Fruit fly (Drosophila melanogaster) whole organism, prepupa: ENCODE measurements around the gene CG5039.

Experiments
- Blimp-1 ChIP-seq: fragments of 200-800 bp; sonication (Bioruptor generic); optimal IDR thresholded peaks from 3 replicates; lab custom pipeline; 2017; ENCODE audit warnings: missing biosample characterization, missing genetic modification characterization, mild to moderate bottlenecking, moderate library complexity, missing genetic modification reagents
- CG10631 ChIP-seq: fragments of 200-800 bp; sonication (Bioruptor generic); optimal IDR thresholded peaks from 2 replicates; lab custom pipeline; 2016; ENCODE audit warnings: missing biosample characterization, missing genetic modification characterization
- CG10669 ChIP-seq: fragments of 200-800 bp; sonication (Bioruptor generic); optimal IDR thresholded peaks from 3 replicates; lab custom pipeline; 2018; ENCODE audit warnings: missing biosample characterization, mild to moderate bottlenecking, missing genetic modification characterization, moderate library complexity
- CG11294 ChIP-seq: fragments of 200-800 bp; sonication (Bioruptor generic); IDR thresholded peaks from 2 replicates; pipeline ENCODE4 v1.3.6; 2022; ENCODE audit warnings: missing biosample characterization, missing genetic modification characterization
- CG11762 ChIP-seq: fragments of 200-800 bp; sonication (Bioruptor generic); optimal IDR thresholded peaks from 3 replicates; lab custom pipeline; 2016; ENCODE audit warnings: missing biosample characterization, missing genetic modification characterization; ENCODE audit not compliant: insufficient read depth
- CG11902 ChIP-seq: fragments of 200-800 bp; sonication (Bioruptor generic); optimal IDR thresholded peaks from 3 replicates; lab custom pipeline; 2016; ENCODE audit warnings: missing biosample characterization, missing genetic modification characterization
- CG1621 ChIP-seq: fragments of 200-800 bp; sonication (Bioruptor generic); optimal IDR thresholded peaks from 3 replicates; lab custom pipeline; 2018; ENCODE audit warnings: missing biosample characterization, mild to moderate bottlenecking, missing genetic modification characterization
- CG16779 ChIP-seq: fragments of 200-800 bp; sonication (Bioruptor generic); optimal IDR thresholded peaks from 3 replicates; lab custom pipeline; 2017; ENCODE audit warnings: missing biosample characterization, mild to moderate bottlenecking, missing genetic modification characterization
- CG3032 ChIP-seq: fragments of 200-800 bp; optimal IDR thresholded peaks from 2 replicates; lab custom pipeline; 2019; ENCODE audit warnings: missing biosample characterization, mild to moderate bottlenecking, missing genetic modification characterization, moderate library complexity
- CG31627 ChIP-seq: fragments of 200-800 bp; sonication (Bioruptor generic); optimal IDR thresholded peaks from 3 replicates; lab custom pipeline; 2016; ENCODE audit warnings: missing biosample characterization, missing genetic modification characterization
- CG32006 ChIP-seq: fragments of 200-800 bp; sonication (Bioruptor generic); optimal IDR thresholded peaks from 3 replicates; lab custom pipeline; 2017; ENCODE audit warnings: missing biosample characterization, mild to moderate bottlenecking, missing genetic modification characterization
- CG4318 ChIP-seq: fragments of 200-800 bp; sonication (Bioruptor generic); optimal IDR thresholded peaks from 3 replicates; lab custom pipeline; 2017; ENCODE audit warnings: missing biosample characterization, mild to moderate bottlenecking, missing genetic modification characterization
- CG6163 ChIP-seq: fragments of 200-800 bp; sonication (Bioruptor generic); IDR thresholded peaks from 3 replicates; pipeline ENCODE4 v1.3.6; 2022; ENCODE audit warnings: missing biosample characterization, missing genetic modification characterization
- CG6792 ChIP-seq: fragments of 200-800 bp; sonication (Bioruptor generic); optimal IDR thresholded peaks from 3 replicates; lab custom pipeline; 2016; ENCODE audit warnings: missing biosample characterization, missing genetic modification characterization
- CG6808 ChIP-seq: fragments of 200-800 bp; sonication (Bioruptor generic); optimal IDR thresholded peaks from 3 replicates; lab custom pipeline; 2017; ENCODE audit warnings: missing biosample characterization, missing genetic modification characterization, mild to moderate bottlenecking, moderate library complexity, missing genetic modification reagents
- CG6854 ChIP-seq: fragments of 200-800 bp; sonication (Bioruptor generic); optimal IDR thresholded peaks from 2 replicates; lab custom pipeline; 2017; ENCODE audit warnings: missing biosample characterization, mild to moderate bottlenecking, missing genetic modification characterization
- CG7368 ChIP-seq: fragments of 200-800 bp; sonication (Bioruptor generic); optimal IDR thresholded peaks from 3 replicates; lab custom pipeline; 2016; ENCODE audit warnings: missing biosample characterization, missing genetic modification characterization
- CG8119 ChIP-seq: fragments of 200-800 bp; sonication (Bioruptor generic); IDR thresholded peaks from 3 replicates; pipeline ENCODE4 v1.3.6; 2022; ENCODE audit warnings: missing biosample characterization, missing genetic modification characterization
- CG8319 ChIP-seq: fragments of 200-800 bp; sonication (Bioruptor generic); optimal IDR thresholded peaks from 3 replicates; lab custom pipeline; 2016; ENCODE audit warnings: missing biosample characterization, missing genetic modification characterization
- CG8632 ChIP-seq: fragments of 200-800 bp; sonication (Bioruptor generic); optimal IDR thresholded peaks from 3 replicates; lab custom pipeline; 2016; ENCODE audit warnings: missing biosample characterization, missing genetic modification characterization
- CG9139 ChIP-seq: fragments of 200-800 bp; sonication (Bioruptor generic); optimal IDR thresholded peaks from 3 replicates; lab custom pipeline; 2017; ENCODE audit warnings: missing biosample characterization, mild to moderate bottlenecking, missing genetic modification characterization
- Eip78C ChIP-seq: fragments of 200-800 bp; sonication (Bioruptor generic); peaks from one replicate; lab custom pipeline; 2016; ENCODE audit warnings: missing biosample characterization, missing genetic modification characterization
- Eip93F ChIP-seq: fragments of 200-800 bp; sonication (Bioruptor generic); optimal IDR thresholded peaks from 2 replicates; lab custom pipeline; 2016; ENCODE audit warnings: missing biosample characterization, mild to moderate bottlenecking, missing genetic modification characterization
- Ets21C ChIP-seq: fragments of 200-800 bp; sonication (Bioruptor generic); optimal IDR thresholded peaks from 3 replicates; lab custom pipeline; 2016; ENCODE audit warnings: missing biosample characterization, missing genetic modification characterization
- Ets96B ChIP-seq: fragments of 200-800 bp; optimal IDR thresholded peaks from 2 replicates; lab custom pipeline; 2019; ENCODE audit warnings: missing biosample characterization, mild to moderate bottlenecking, missing genetic modification characterization, moderate library complexity
- Hr38 ChIP-seq: sonication (Bioruptor generic); optimal IDR thresholded peaks from 2 replicates; lab custom pipeline; 2016; ENCODE audit warnings: missing biosample characterization, missing genetic modification characterization
- Hr39 ChIP-seq: fragments of 200-800 bp; sonication (Bioruptor generic); optimal IDR thresholded peaks from 2 replicates; lab custom pipeline; 2016; ENCODE audit warnings: missing biosample characterization, missing genetic modification characterization
- Hr4 ChIP-seq: fragments of 200-800 bp; sonication (Bioruptor generic); optimal IDR thresholded peaks from 3 replicates; lab custom pipeline; 2016; ENCODE audit warnings: missing biosample characterization, missing genetic modification characterization
- Lpt ChIP-seq: fragments of 200-800 bp; sonication (Bioruptor generic); optimal IDR thresholded peaks from 3 replicates; lab custom pipeline; 2016; ENCODE audit warnings: missing biosample characterization, missing genetic modification characterization
- OdsH ChIP-seq: fragments of 200-800 bp; sonication (Bioruptor generic); optimal IDR thresholded peaks from 3 replicates; lab custom pipeline; 2016; ENCODE audit warnings: missing biosample characterization, missing genetic modification characterization
- Sox102F ChIP-seq: fragments of 200-800 bp; sonication (Bioruptor generic); optimal IDR thresholded peaks from 2 replicates; lab custom pipeline; 2016; ENCODE audit warnings: missing biosample characterization, mild to moderate bottlenecking, missing genetic modification characterization
- Sox14 ChIP-seq: fragments of 200-800 bp; sonication (Bioruptor generic); optimal IDR thresholded peaks from 3 replicates; lab custom pipeline; 2016; ENCODE audit warnings: missing biosample characterization, missing genetic modification characterization
- Sox15 ChIP-seq: fragments of 200-800 bp; sonication (Bioruptor generic); optimal IDR thresholded peaks from 3 replicates; lab custom pipeline; 2016; ENCODE audit warnings: missing biosample characterization, missing genetic modification characterization
- achi ChIP-seq: fragments of 200-800 bp; sonication (Bioruptor generic); optimal IDR thresholded peaks from 3 replicates; lab custom pipeline; 2016; ENCODE audit warnings: missing biosample characterization, missing genetic modification characterization
- acj6 ChIP-seq: fragments of 200-800 bp; sonication (Bioruptor generic); optimal IDR thresholded peaks from 3 replicates; lab custom pipeline; 2016; ENCODE audit warnings: missing biosample characterization, missing genetic modification characterization
- cyc ChIP-seq: fragments of 200-800 bp; sonication (Bioruptor generic); optimal IDR thresholded peaks from 3 replicates; lab custom pipeline; 2016; ENCODE audit warnings: missing biosample characterization, missing genetic modification characterization
- dac ChIP-seq: fragments of 200-800 bp; sonication (Bioruptor generic); optimal IDR thresholded peaks from 2 replicates; lab custom pipeline; 2017; ENCODE audit warnings: missing biosample characterization, mild to moderate bottlenecking, missing genetic modification characterization
- dsx ChIP-seq: fragments of 200-800 bp; optimal IDR thresholded peaks from 3 replicates; lab custom pipeline; 2019; ENCODE audit warnings: missing biosample characterization, mild to moderate bottlenecking, missing genetic modification characterization, moderate library complexity; ENCODE audit not compliant: poor library complexity, severe bottlenecking
- eg ChIP-seq: fragments of 200-800 bp; sonication (Bioruptor generic); IDR thresholded peaks from 3 replicates; pipeline ENCODE4 v1.3.6; 2022; ENCODE audit warnings: missing biosample characterization, missing genetic modification characterization
- fd59A ChIP-seq: fragments of 200-800 bp; sonication (Bioruptor generic); optimal IDR thresholded peaks from 2 replicates; lab custom pipeline; 2017; ENCODE audit warnings: missing biosample characterization, mild to moderate bottlenecking, missing genetic modification characterization, missing genetic modification reagents
- net ChIP-seq: fragments of 200-800 bp; sonication (Bioruptor generic); optimal IDR thresholded peaks from 3 replicates; lab custom pipeline; 2016; ENCODE audit warnings: missing biosample characterization, missing genetic modification characterization
- pdm3 ChIP-seq: fragments of 200-800 bp; sonication (Bioruptor generic); optimal IDR thresholded peaks from 3 replicates; lab custom pipeline; 2016; ENCODE audit warnings: missing biosample characterization, missing genetic modification characterization
- spab ChIP-seq: fragments of 200-800 bp; sonication (Bioruptor generic); optimal IDR thresholded peaks from 2 replicates; lab custom pipeline; 2017; ENCODE audit warnings: missing biosample characterization, mild to moderate bottlenecking, missing genetic modification characterization, missing genetic modification reagents
- ss ChIP-seq, 2 experiments: fragments of 200-800 bp; sonication (Bioruptor generic); optimal IDR thresholded peaks; 2 replicates in 1 of 2; 3 replicates in 1 of 2; lab custom pipeline; 2017 to 2018; ENCODE audit warnings: mild to moderate bottlenecking in 2 of 2, missing biosample characterization in 2 of 2, missing genetic modification characterization in 2 of 2, moderate library complexity in 1 of 2
- svp ChIP-seq: fragments of 200-800 bp; sonication (Bioruptor generic); peaks from one replicate; lab custom pipeline; 2016; ENCODE audit warnings: missing biosample characterization, missing genetic modification characterization
- topi ChIP-seq: fragments of 200-800 bp; sonication (Bioruptor generic); optimal IDR thresholded peaks from 3 replicates; lab custom pipeline; 2016; ENCODE audit warnings: missing biosample characterization, missing genetic modification characterization

Gene CG5039

DNA sequence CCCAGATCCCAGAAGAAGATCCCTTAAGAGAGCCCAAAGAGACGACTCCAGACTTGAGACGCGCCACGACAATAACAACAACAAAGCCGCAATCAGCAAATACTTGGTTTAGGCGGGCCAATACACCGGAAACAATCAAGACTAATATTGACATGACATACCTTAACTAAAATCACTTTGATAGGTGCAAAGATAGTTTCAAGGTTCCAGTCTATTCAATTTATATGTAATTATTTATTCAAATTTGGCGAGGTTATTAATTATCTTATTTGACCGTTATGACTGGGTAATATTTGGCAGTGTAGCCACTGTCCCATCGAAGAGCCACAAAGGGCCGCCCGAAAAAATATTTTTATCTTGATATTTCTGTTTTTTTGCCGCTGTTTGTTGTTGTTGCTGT is 38.0 kb upstream of the CG5039 start (continued):
- TF ChIP-seq CG11762 (peak; percentile 84), CG10631 (GFP tag; lab: Kevin White, UChicago) (peak; percentile 86), OdsH (peak; percentile 89), Eip93F (peak; percentile 92), eg (GFP tag; lab: Robert Waterston, UW) (peak; percentile 31; the same call in 1 of the 3 replicates), achi (GFP tag; lab: Kevin White, UChicago) (peak; percentile 86), Ets96B (tag; lab: Kevin White, UChicago) (peak; percentile 83), CG6854 (peak; percentile 94), CG11294 (no peak), net (GFP tag; lab: Kevin White, UChicago) (peak; percentile 79), CG8319 (GFP tag; lab: Kevin White, UChicago) (peak; percentile 84), CG3032 (tag; lab: Kevin White, UChicago) (peak; percentile 86), CG9139 (GFP tag; lab: Kevin White, UChicago) (peak; percentile 69), spab (GFP tag; lab: Kevin White, UChicago) (peak; percentile 81), Lpt (peak; percentile 42), CG6808 (GFP tag; lab: Kevin White, UChicago) (peak; percentile 89), Ets21C (peak; percentile 80), Sox15 (GFP tag; lab: Kevin White, UChicago) (peak; percentile 76), CG6163 (GFP tag; lab: Robert Waterston, UW) (peak; percentile 88), dsx (GFP tag; lab: Kevin White, UChicago) (peak; percentile 83), CG32006 (GFP tag; lab: Kevin White, UChicago) (peak; percentile 52), CG31627 (peak; percentile 87), svp (GFP tag; lab: Kevin White, UChicago) (peak; percentile 96), Hr38 (GFP tag; lab: Kevin White, UChicago) (no peak)

DNA sequence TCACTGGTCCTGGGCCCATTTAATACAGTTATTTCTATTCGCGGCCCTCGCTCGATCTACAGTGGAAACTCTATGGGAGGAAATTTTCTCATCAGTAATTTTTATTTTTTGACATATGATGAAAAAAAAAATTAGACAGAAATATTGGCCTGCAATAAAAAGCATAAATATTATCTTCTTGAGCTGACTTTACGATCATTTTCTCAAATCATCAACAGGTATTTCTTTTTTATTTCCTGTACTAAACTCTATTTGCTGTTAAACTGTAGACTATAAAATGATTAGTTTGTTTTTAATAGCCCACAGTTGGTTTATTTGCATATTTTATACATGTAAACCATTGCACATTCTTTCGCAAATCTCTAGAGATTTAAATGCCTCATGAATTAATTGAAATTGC is 34.3 kb upstream of the CG5039 start:
- TF ChIP-seq eg (GFP tag; lab: Robert Waterston, UW) (no peak), CG8319 (GFP tag; lab: Kevin White, UChicago) (no peak), dac (no peak), CG7368 (GFP tag; lab: Kevin White, UChicago) (no peak), CG8632 (GFP tag; lab: Kevin White, UChicago) (no peak), CG31627 (no peak), CG1621 (tag; lab: Kevin White, UChicago) (no peak), CG16779 (tag; lab: Kevin White, UChicago) (no peak), CG6792 (GFP tag; lab: Kevin White, UChicago) (no peak), cyc (GFP tag; lab: Kevin White, UChicago) (no peak), CG6163 (GFP tag; lab: Robert Waterston, UW) (0 out of 3 replicates have a peak, but pooled peaks have one; percentile 26), pdm3 (GFP tag; lab: Kevin White, UChicago) (no peak), ss (GFP tag; optimal IDR thresholded peaks at IDR 0.05; lab: Kevin White, UChicago) (no peak), Hr39 (GFP tag; lab: Kevin White, UChicago) (no peak), Sox15 (GFP tag; lab: Kevin White, UChicago) (no peak), Blimp-1 (GFP tag; lab: Kevin White, UChicago) (no peak), dsx (GFP tag; lab: Kevin White, UChicago) (no peak), CG11294 (no peak), CG6808 (GFP tag; lab: Kevin White, UChicago) (peak; percentile 31), CG32006 (GFP tag; lab: Kevin White, UChicago) (no peak), acj6 (no peak), CG9139 (GFP tag; lab: Kevin White, UChicago) (no peak), Sox14 (GFP tag; lab: Kevin White, UChicago) (no peak), Eip93F (no peak), Hr38 (GFP tag; lab: Kevin White, UChicago) (no peak), Lpt (no peak), Eip78C (GFP tag; lab: Kevin White, UChicago) (peak; percentile 65), CG10669 (GFP tag; lab: Kevin White, UChicago) (peak; percentile 19), CG6854 (no peak), topi (GFP tag; lab: Kevin White, UChicago) (no peak), Ets21C (no peak), achi (GFP tag; lab: Kevin White, UChicago) (peak; percentile 14), CG4318 (GFP tag; lab: Kevin White, UChicago) (no peak), Ets96B (tag; lab: Kevin White, UChicago) (peak; percentile 9), spab (GFP tag; lab: Kevin White, UChicago) (peak; percentile 3), CG3032 (tag; lab: Kevin White, UChicago) (no peak), CG10631 (GFP tag; lab: Kevin White, UChicago) (no peak), OdsH (no peak), CG8119 (GFP tag; lab: Robert Waterston, UW) (no peak), Hr4 (GFP tag; lab: Kevin White, UChicago) (no peak), net (GFP tag; lab: Kevin White, UChicago) (no peak), fd59A (GFP tag; lab: Kevin White, UChicago) (no peak), CG11902 (GFP tag; lab: Kevin White, UChicago) (no peak), Sox102F (GFP tag; lab: Kevin White, UChicago) (no peak)
